Worm (Caenorhabditis elegans) whole organism, L3 larva: ENCODE results near the gene drp-1.

Experiments
- ZK546.5 ChIP-seq: sonication (generic microtip); optimal IDR thresholded peaks from 2 replicates; lab custom pipeline; 2017; ENCODE audit warnings: missing biosample characterization, missing genetic modification characterization
- fos-1 ChIP-seq: fragments of 150-350 bp; optimal IDR thresholded peaks from 2 replicates; lab custom pipeline; 2014; ENCODE audit warnings: missing biosample characterization, missing genetic modification characterization
- lin-39 ChIP-seq: fragments of 150-350 bp; optimal IDR thresholded peaks from 2 replicates; lab custom pipeline; 2018; ENCODE audit warnings: missing biosample characterization, missing genetic modification reagents, missing genetic modification characterization

- TF ChIP-seq ZK546.5 (no peak), lin-39 (tag; lab: Kevin White, UChicago) (no peak), fos-1 (tag; lab: Kevin White, UChicago) (no peak)
Measured at ce11 chrIV:5582760-5583159, 44.5 kb downstream of the drp-1 start.
